Worm (Caenorhabditis elegans) whole organism, mixed stage, embryonic: ENCODE results near the gene srsx-19.

ENCODE experiments used
- ceh-39 ChIP-seq: fragments of 150-350 bp; optimal IDR thresholded peaks from 2 replicates; lab custom pipeline; 2014; ENCODE audit warnings: missing biosample characterization, missing genetic modification characterization
- ceh-83 ChIP-seq: fragments of 200-800 bp; sonication (Bioruptor generic); optimal IDR thresholded peaks from 2 replicates; lab custom pipeline; 2018; ENCODE audit warnings: mild to moderate bottlenecking, missing genetic modification characterization, missing compliant biosample characterization
- ces-1 ChIP-seq: fragments of 150-350 bp; optimal IDR thresholded peaks from 2 replicates; lab custom pipeline; 2014; ENCODE audit warnings: missing biosample characterization, missing genetic modification reagents, missing genetic modification characterization
- cnd-1 ChIP-seq: fragments of 200-800 bp; sonication (Bioruptor generic); optimal IDR thresholded peaks from 2 replicates; lab custom pipeline; 2018; ENCODE audit warnings: mild to moderate bottlenecking, missing genetic modification characterization, missing compliant biosample characterization
- drap-1 ChIP-seq: fragments of 200-800 bp; sonication (Bioruptor generic); optimal IDR thresholded peaks from 3 replicates; lab custom pipeline; 2018; ENCODE audit warnings: mild to moderate bottlenecking, missing genetic modification characterization, missing compliant biosample characterization
- elt-1 ChIP-seq: sonication (generic microtip); optimal IDR thresholded peaks from 2 replicates; lab custom pipeline; 2017; ENCODE audit warnings: missing genetic modification characterization, mild to moderate bottlenecking, missing compliant biosample characterization, antibody characterized with exemption, moderate library complexity, borderline replicate concordance; ENCODE audit not compliant: insufficient read depth
- elt-3 ChIP-seq: fragments of 150-350 bp; optimal IDR thresholded peaks from 2 replicates; lab custom pipeline; 2014; ENCODE audit warnings: missing biosample characterization, missing genetic modification characterization
- hlh-1 ChIP-seq: fragments of 150-350 bp; optimal IDR thresholded peaks from 2 replicates; lab custom pipeline; 2014; ENCODE audit warnings: missing biosample characterization, missing genetic modification reagents, missing genetic modification characterization
- lsy-2 ChIP-seq: fragments of 150-350 bp; optimal IDR thresholded peaks from 2 replicates; lab custom pipeline; 2014; ENCODE audit warnings: missing biosample characterization, missing genetic modification characterization
- mls-2 ChIP-seq: sonication (generic microtip); optimal IDR thresholded peaks from 2 replicates; lab custom pipeline; 2016; ENCODE audit warnings: mild to moderate bottlenecking, missing genetic modification characterization, moderate library complexity, missing compliant biosample characterization
- nhr-12 ChIP-seq: fragments of 150-350 bp; optimal IDR thresholded peaks from 2 replicates; lab custom pipeline; 2014; ENCODE audit warnings: missing biosample characterization, missing genetic modification characterization
- nhr-2 ChIP-seq: fragments of 150-350 bp; optimal IDR thresholded peaks from 2 replicates; lab custom pipeline; 2014; ENCODE audit warnings: missing biosample characterization, missing genetic modification characterization
- nhr-76 ChIP-seq: sonication (generic microtip); optimal IDR thresholded peaks from 2 replicates; lab custom pipeline; 2017; ENCODE audit warnings: missing biosample characterization, missing genetic modification characterization
- pha-4 ChIP-seq: fragments of 150-350 bp; optimal IDR thresholded peaks from 2 replicates; lab custom pipeline; 2018; ENCODE audit warnings: missing biosample characterization, missing genetic modification reagents, missing genetic modification characterization
- snpc-4 ChIP-seq: fragments of 150-350 bp; optimal IDR thresholded peaks from 2 replicates; lab custom pipeline; 2014; ENCODE audit warnings: missing biosample characterization, missing genetic modification characterization
- sptf-1 ChIP-seq: sonication (generic microtip); optimal IDR thresholded peaks from 2 replicates; lab custom pipeline; 2017; ENCODE audit warnings: mild to moderate bottlenecking, missing genetic modification characterization, moderate library complexity, missing compliant biosample characterization
- tbx-8 ChIP-seq: fragments of 200-800 bp; sonication (Bioruptor generic); optimal IDR thresholded peaks from 2 replicates; lab custom pipeline; 2018; ENCODE audit warnings: mild to moderate bottlenecking, missing genetic modification characterization, moderate library complexity, missing compliant biosample characterization
- unc-120 ChIP-seq: sonication (generic microtip); optimal IDR thresholded peaks from 2 replicates; lab custom pipeline; 2017; ENCODE audit warnings: missing genetic modification characterization, missing compliant biosample characterization; ENCODE audit not compliant: poor library complexity, severe bottlenecking
- unc-39 ChIP-seq: fragments of 150-350 bp; optimal IDR thresholded peaks from 2 replicates; lab custom pipeline; 2014; ENCODE audit warnings: missing biosample characterization, missing genetic modification characterization
- unc-62 ChIP-seq: fragments of 150-350 bp; optimal IDR thresholded peaks from 2 replicates; lab custom pipeline; 2014; ENCODE audit warnings: missing biosample characterization, missing genetic modification reagents, missing genetic modification characterization
- zip-8 ChIP-seq: fragments of 150-350 bp; optimal IDR thresholded peaks from 2 replicates; lab custom pipeline; 2014; ENCODE audit warnings: missing biosample characterization, missing genetic modification characterization

Gene srsx-19

DNA sequence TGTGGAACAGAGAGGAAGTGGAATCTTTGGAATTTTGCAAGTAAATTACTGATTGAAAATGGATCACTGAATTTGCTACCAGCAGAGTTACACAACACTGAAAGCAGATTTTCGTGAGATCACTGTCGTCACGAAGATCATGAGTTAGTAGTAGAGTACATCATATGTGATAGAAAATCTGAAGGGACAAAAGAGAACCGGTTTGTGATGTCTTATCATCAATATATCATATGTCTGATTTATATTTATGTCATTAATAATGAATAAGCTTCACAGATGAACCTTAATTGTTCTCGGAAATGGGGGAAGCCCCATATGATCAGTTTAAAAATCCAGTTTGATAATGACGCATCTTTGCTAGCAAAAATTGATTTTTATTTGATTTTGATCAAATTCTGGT is 48.6 kb downstream of the srsx-19 start:
- TF ChIP-seq unc-120 (tag; lab: Kevin White, UChicago) (no peak), unc-39 (tag; lab: Kevin White, UChicago) (no peak), lsy-2 (tag; lab: Kevin White, UChicago) (no peak), sptf-1 (tag; lab: Kevin White, UChicago) (no peak), elt-1 (tag; lab: Kevin White, UChicago) (no peak), ceh-39 (tag; lab: Kevin White, UChicago) (no peak), ceh-83 (GFP tag; lab: Kevin White, UChicago) (no peak), nhr-76 (tag; lab: Kevin White, UChicago) (no peak), pha-4 (tag; lab: Kevin White, UChicago) (no peak), cnd-1 (tag; lab: Kevin White, UChicago) (no peak), zip-8 (tag; lab: Kevin White, UChicago) (no peak), ces-1 (GFP tag; lab: Kevin White, UChicago) (no peak), elt-3 (tag; lab: Kevin White, UChicago) (no peak), nhr-12 (tag; lab: Kevin White, UChicago) (no peak), tbx-8 (GFP tag; lab: Kevin White, UChicago) (no peak)

DNA sequence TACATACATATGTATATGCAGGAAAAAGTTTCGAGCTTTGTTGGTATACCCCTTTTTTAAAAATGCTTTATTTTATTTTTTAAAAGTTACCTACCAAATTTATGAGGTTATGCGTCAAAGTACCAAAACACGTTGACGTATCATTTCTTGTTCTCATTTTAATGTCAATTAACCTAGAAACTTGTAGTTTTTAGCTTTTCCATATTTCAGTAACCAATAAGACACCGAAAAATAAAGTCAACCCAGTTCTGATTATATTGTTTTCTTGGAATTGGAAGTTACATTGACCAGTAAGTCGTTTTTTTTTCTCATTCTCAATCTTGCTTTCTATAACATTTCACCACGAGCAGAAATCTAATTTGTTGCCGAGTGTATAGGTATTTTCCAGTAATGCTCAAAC is 49.4 kb downstream of the srsx-19 start, which contains the start of gene srw-145:
srw-145 (plus strand) TSS at position 301 of the 400 bp plus-strand sequence.
- TF ChIP-seq nhr-76 (tag; lab: Kevin White, UChicago) (no peak), mls-2 (tag; lab: Kevin White, UChicago) (no peak), unc-120 (tag; lab: Kevin White, UChicago) (no peak), ces-1 (GFP tag; lab: Kevin White, UChicago) (no peak), unc-62 (GFP tag; lab: Kevin White, UChicago) (no peak), hlh-1 (tag; lab: Kevin White, UChicago) (no peak), drap-1 (GFP tag; lab: Kevin White, UChicago) (no peak), snpc-4 (tag; lab: Kevin White, UChicago) (no peak), nhr-2 (no peak), pha-4 (tag; lab: Kevin White, UChicago) (no peak), zip-8 (tag; lab: Kevin White, UChicago) (no peak)
